Fruit fly (Drosophila melanogaster) S2 (cell line): Measurements from ENCODE around the gene CG8202.

Source experiments
- CG8478 ChIP-seq: fragments of >200 bp; optimal IDR thresholded peaks from 2 replicates; lab custom pipeline; 2018
- CTCF ChIP-seq, 2 experiments: fragments of >200 bp; optimal IDR thresholded peaks; 2 replicates each; lab custom pipeline; 2018

dm6 chr3R:8711890-8712449 is 19.9 kb upstream of the CG8202 start:
- TF ChIP-seq CG8478 = no peak
- no peak for TF ChIP-seq CTCF (optimal IDR thresholded peaks at IDR 0.05; lab: Kevin White, UChicago)
